Worm (Caenorhabditis elegans) whole organism, L4 larva: ENCODE results near the gene gba-2.

Experiments used
- F10B5.3 ChIP-seq: sonication (generic microtip); optimal IDR thresholded peaks from 2 replicates; lab custom pipeline; 2016; ENCODE audit warnings: mild to moderate bottlenecking, missing genetic modification characterization, missing compliant biosample characterization
- F26F4.8 ChIP-seq: fragments of 200-800 bp; sonication (Bioruptor generic); conservative IDR thresholded peaks from 2 replicates; pipeline ENCODE4 v1.3.6; 2022; ENCODE audit warnings: missing genetic modification characterization, missing compliant biosample characterization
- F37D6.2 ChIP-seq: sonication (generic microtip); optimal IDR thresholded peaks from 2 replicates; lab custom pipeline; 2016; ENCODE audit warnings: mild to moderate bottlenecking, missing genetic modification characterization, missing compliant biosample characterization
- F44E2.7 ChIP-seq: fragments of 200-800 bp; sonication (Bioruptor generic); IDR thresholded peaks from 2 replicates; pipeline ENCODE4 v2.1.2; 2022; ENCODE audit warnings: missing genetic modification characterization, missing compliant biosample characterization
- F49E8.2 ChIP-seq: sonication (generic microtip); optimal IDR thresholded peaks from 2 replicates; lab custom pipeline; 2016; ENCODE audit warnings: missing compliant biosample characterization, mild to moderate bottlenecking, missing genetic modification characterization, borderline replicate concordance
- T20F7.1 ChIP-seq: fragments of 200-800 bp; sonication (Bioruptor generic); optimal IDR thresholded peaks from 2 replicates; lab custom pipeline; 2018; ENCODE audit warnings: mild to moderate bottlenecking, missing genetic modification characterization, missing compliant biosample characterization
- ZK337.2 ChIP-seq: fragments of 200-800 bp; sonication (Bioruptor generic); IDR thresholded peaks from 2 replicates; pipeline ENCODE4 v1.3.6; 2022; ENCODE audit warnings: missing genetic modification reagents, missing genetic modification characterization, missing compliant biosample characterization
- ZK546.5 ChIP-seq, 2 experiments: sonication (generic microtip); optimal IDR thresholded peaks; 2 replicates each; lab custom pipeline; 2017; ENCODE audit warnings: missing biosample characterization in 2 of 2, missing genetic modification characterization in 2 of 2
- aha-1 ChIP-seq: fragments of 150-350 bp; peaks from one replicate; lab custom pipeline; 2014; ENCODE audit warnings: missing biosample characterization, missing genetic modification characterization
- ama-1 ChIP-seq: fragments of 150-350 bp; optimal IDR thresholded peaks from 2 replicates; lab custom pipeline; 2014; ENCODE audit warnings: inconsistent platforms, mixed read lengths
- ceh-28 ChIP-seq: fragments of 150-350 bp; optimal IDR thresholded peaks from 2 replicates; lab custom pipeline; 2014; ENCODE audit warnings: missing biosample characterization, missing genetic modification reagents, missing genetic modification characterization
- ceh-44 ChIP-seq: fragments of 200-800 bp; sonication (Bioruptor generic); IDR thresholded peaks from 2 replicates; pipeline ENCODE4 v1.3.6; 2022; ENCODE audit warnings: missing genetic modification reagents, missing genetic modification characterization, missing compliant biosample characterization
- cey-2 ChIP-seq: sonication (generic microtip); optimal IDR thresholded peaks from 3 replicates; lab custom pipeline; 2017; ENCODE audit warnings: missing genetic modification characterization, mild to moderate bottlenecking, missing compliant biosample characterization, antibody characterized with exemption, borderline replicate concordance; ENCODE audit not compliant: insufficient read depth
- ctbp-1 ChIP-seq: fragments of 200-800 bp; sonication (Bioruptor generic); IDR thresholded peaks from 2 replicates; pipeline ENCODE4 v1.3.6; 2022; ENCODE audit warnings: missing genetic modification reagents, missing genetic modification characterization, missing compliant biosample characterization
- daf-12 ChIP-seq: fragments of 150-350 bp; optimal IDR thresholded peaks from 2 replicates; lab custom pipeline; 2014; ENCODE audit warnings: missing biosample characterization, missing genetic modification reagents, missing genetic modification characterization
- daf-16 ChIP-seq, 3 experiments: sonication (generic microtip); optimal IDR thresholded peaks; 2 replicates each; lab custom pipeline; 2016 to 2017; ENCODE audit warnings: missing genetic modification characterization in 3 of 3, missing genetic modification reagents in 3 of 3, mild to moderate bottlenecking in 2 of 3, missing compliant biosample characterization in 2 of 3, missing biosample characterization in 1 of 3, moderate library complexity in 1 of 3
- daf-8 ChIP-seq: fragments of 200-800 bp; sonication (Bioruptor generic); IDR thresholded peaks from 2 replicates; pipeline ENCODE4 v1.3.6; 2022; ENCODE audit warnings: missing genetic modification characterization, missing compliant biosample characterization
- dmd-6 ChIP-seq: fragments of 200-800 bp; sonication (Bioruptor generic); IDR thresholded peaks from 2 replicates; pipeline ENCODE4 v1.3.6; 2022; ENCODE audit warnings: missing genetic modification reagents, missing genetic modification characterization, missing compliant biosample characterization
- dmd-8 ChIP-seq: fragments of 200-800 bp; sonication (Bioruptor generic); IDR thresholded peaks from 2 replicates; pipeline ENCODE4 v1.3.6; 2022; ENCODE audit warnings: missing genetic modification characterization, missing compliant biosample characterization
- dmd-9 ChIP-seq: fragments of 200-800 bp; sonication (Bioruptor generic); IDR thresholded peaks from 2 replicates; pipeline ENCODE4 v1.3.6; 2022; ENCODE audit warnings: missing genetic modification reagents, missing genetic modification characterization, missing compliant biosample characterization
- dpl-1 ChIP-seq: fragments of 150-350 bp; optimal IDR thresholded peaks from 2 replicates; lab custom pipeline; 2014; ENCODE audit warnings: missing biosample characterization, missing genetic modification reagents, missing genetic modification characterization
- egl-27 ChIP-seq: sonication (generic microtip); optimal IDR thresholded peaks from 3 replicates; lab custom pipeline; 2017; ENCODE audit warnings: missing biosample characterization, missing genetic modification reagents, missing genetic modification characterization
- hlh-11 ChIP-seq: fragments of 200-800 bp; sonication (Bioruptor generic); optimal IDR thresholded peaks from 2 replicates; lab custom pipeline; 2018; ENCODE audit warnings: mild to moderate bottlenecking, missing genetic modification characterization, missing compliant biosample characterization
- hmg-1.1 ChIP-seq: fragments of 200-800 bp; sonication (Bioruptor generic); IDR thresholded peaks from 2 replicates; pipeline ENCODE4 v1.3.6; 2022; ENCODE audit warnings: missing genetic modification reagents, missing genetic modification characterization, missing compliant biosample characterization
- lim-7 ChIP-seq: fragments of 200-800 bp; sonication (Bioruptor generic); IDR thresholded peaks from 2 replicates; pipeline ENCODE4 v1.3.6; 2022; ENCODE audit warnings: missing genetic modification characterization, missing compliant biosample characterization
- lin-1 ChIP-seq: fragments of 200-800 bp; sonication (Bioruptor generic); IDR thresholded peaks from 2 replicates; pipeline ENCODE4 v1.3.6; 2022; ENCODE audit warnings: missing genetic modification reagents, missing genetic modification characterization, missing compliant biosample characterization
- lin-15B ChIP-seq: fragments of 150-350 bp; sonication (generic microtip); optimal IDR thresholded peaks from 3 replicates; lab custom pipeline; 2014; ENCODE audit warnings: missing biosample characterization, missing genetic modification characterization
- lin-38 ChIP-seq: fragments of 200-800 bp; sonication (Bioruptor generic); IDR thresholded peaks from 2 replicates; pipeline ENCODE4 v1.3.6; 2022; ENCODE audit warnings: missing genetic modification reagents, missing genetic modification characterization, missing compliant biosample characterization
- lir-3 ChIP-seq: sonication (generic microtip); optimal IDR thresholded peaks from 2 replicates; lab custom pipeline; 2016; ENCODE audit warnings: mild to moderate bottlenecking, missing genetic modification characterization, missing compliant biosample characterization
- madf-9 ChIP-seq: fragments of 200-800 bp; sonication (Bioruptor generic); conservative IDR thresholded peaks from 2 replicates; pipeline ENCODE4 v1.3.6; 2022; ENCODE audit warnings: missing genetic modification reagents, missing genetic modification characterization, missing compliant biosample characterization
- mep-1 ChIP-seq: fragments of 150-350 bp; sonication (generic microtip); optimal IDR thresholded peaks from 3 replicates; lab custom pipeline; 2014; ENCODE audit warnings: missing biosample characterization, missing genetic modification characterization
- mes-2 ChIP-seq: sonication (generic microtip); optimal IDR thresholded peaks from 2 replicates; lab custom pipeline; 2016; ENCODE audit warnings: missing genotype, mild to moderate bottlenecking, missing genetic modification characterization, missing compliant biosample characterization; ENCODE audit not compliant: poor library complexity, severe bottlenecking
- mxl-2 ChIP-seq: fragments of 200-800 bp; sonication (Bioruptor generic); conservative IDR thresholded peaks from 2 replicates; pipeline ENCODE4 v1.3.6; 2022; ENCODE audit warnings: missing genetic modification reagents, missing genetic modification characterization, missing compliant biosample characterization
- nhr-10 ChIP-seq: fragments of 150-350 bp; optimal IDR thresholded peaks from 2 replicates; lab custom pipeline; 2014; ENCODE audit warnings: missing biosample characterization, missing genetic modification characterization
- nhr-111 ChIP-seq: fragments of 200-800 bp; sonication (Bioruptor generic); optimal IDR thresholded peaks from 2 replicates; lab custom pipeline; 2018; ENCODE audit warnings: mild to moderate bottlenecking, missing genetic modification characterization, missing compliant biosample characterization
- nhr-237 ChIP-seq: sonication (generic microtip); optimal IDR thresholded peaks from 2 replicates; lab custom pipeline; 2017; ENCODE audit warnings: missing biosample characterization, missing genetic modification characterization
- nhr-25 ChIP-seq: sonication (generic microtip); optimal IDR thresholded peaks from 2 replicates; lab custom pipeline; 2017; ENCODE audit warnings: missing genetic modification characterization, mild to moderate bottlenecking, missing compliant biosample characterization, antibody characterized with exemption, moderate library complexity, borderline replicate concordance; ENCODE audit not compliant: insufficient read depth
- nhr-41 ChIP-seq: fragments of 200-800 bp; sonication (Bioruptor generic); IDR thresholded peaks from 2 replicates; pipeline ENCODE4 v1.3.6; 2022; ENCODE audit warnings: missing genetic modification reagents, missing genetic modification characterization, missing compliant biosample characterization
- nhr-48 ChIP-seq: sonication (generic microtip); optimal IDR thresholded peaks from 2 replicates; lab custom pipeline; 2016; ENCODE audit warnings: mild to moderate bottlenecking, missing genetic modification characterization, missing compliant biosample characterization
- nhr-76 ChIP-seq: fragments of 150-350 bp; optimal IDR thresholded peaks from 2 replicates; lab custom pipeline; 2014; ENCODE audit warnings: missing biosample characterization, missing genetic modification characterization
- nhr-77 ChIP-seq: fragments of 150-350 bp; optimal IDR thresholded peaks from 2 replicates; lab custom pipeline; 2014; ENCODE audit warnings: missing biosample characterization, missing genetic modification characterization
- pha-4 ChIP-seq, 2 experiments: fragments of 150-350 bp in 1 of 2; fragments of 200-800 bp in 1 of 2; sonication (Bioruptor generic) in 1 of 2; IDR thresholded peaks in 1 of 2; optimal IDR thresholded peaks in 1 of 2; 2 replicates each; pipeline versions ENCODE4 v1.3.6 to Lab custom; 2014 to 2022; ENCODE audit warnings: missing genetic modification characterization in 2 of 2, missing genetic modification reagents in 2 of 2, missing biosample characterization in 1 of 2, missing compliant biosample characterization in 1 of 2
- php-3 ChIP-seq: fragments of 200-800 bp; sonication (Bioruptor generic); IDR thresholded peaks from 2 replicates; pipeline ENCODE4 v1.3.6; 2022; ENCODE audit warnings: missing genetic modification reagents, missing genetic modification characterization, missing compliant biosample characterization
- rbr-2 ChIP-seq: sonication (generic microtip); optimal IDR thresholded peaks from 2 replicates; lab custom pipeline; 2016; ENCODE audit warnings: missing genotype, missing genetic modification characterization, missing compliant biosample characterization
- sdz-12 ChIP-seq: fragments of 200-800 bp; sonication (Bioruptor generic); optimal IDR thresholded peaks from 2 replicates; lab custom pipeline; 2018; ENCODE audit warnings: mild to moderate bottlenecking, missing genetic modification characterization, missing compliant biosample characterization
- set-16 ChIP-seq: fragments of 200-800 bp; sonication (Bioruptor generic); IDR thresholded peaks from 2 replicates; pipeline ENCODE4 v1.3.6; 2022; ENCODE audit warnings: missing genetic modification reagents, missing genetic modification characterization, missing compliant biosample characterization
- snpc-1.2 ChIP-seq: fragments of 200-800 bp; sonication (Bioruptor generic); IDR thresholded peaks from 2 replicates; pipeline ENCODE4 v1.3.6; 2022; ENCODE audit warnings: missing genetic modification reagents, missing genetic modification characterization, missing compliant biosample characterization
- tag-97 ChIP-seq: fragments of 200-800 bp; sonication (Bioruptor generic); IDR thresholded peaks from 2 replicates; pipeline ENCODE4 v1.3.6; 2022; ENCODE audit warnings: missing genetic modification characterization, missing compliant biosample characterization
- unc-130 ChIP-seq: sonication (generic microtip); optimal IDR thresholded peaks from 2 replicates; lab custom pipeline; 2016; ENCODE audit warnings: missing genetic modification reagents, missing genetic modification characterization, missing compliant biosample characterization
- vab-7 ChIP-seq: fragments of 200-800 bp; sonication (Bioruptor generic); IDR thresholded peaks from 2 replicates; pipeline ENCODE4 v1.3.6; 2022; ENCODE audit warnings: missing genetic modification reagents, missing genetic modification characterization, missing compliant biosample characterization
- zip-11 ChIP-seq: fragments of 200-800 bp; sonication (Bioruptor generic); IDR thresholded peaks from 2 replicates; pipeline ENCODE4 v1.3.6; 2022; ENCODE audit warnings: missing genetic modification characterization, missing compliant biosample characterization

gba-2 gene

ce11 chrII:2219880-2220279, 33.6 kb upstream of the gba-2 start, which contains the start of gene Y59C2A.3:
Gene Y59C2A.3, minus strand, starts transcription at chrII:2219921.
- TF ChIP-seq nhr-25 (no peak), nhr-237 (no peak), madf-9 (GFP tag; lab: Robert Waterston, UW) (no peak), dpl-1 (GFP tag; lab: Kevin White, UChicago) (peak; percentile 19), ceh-44 (no peak), lin-1 (no peak), daf-12 (tag; lab: Kevin White, UChicago) (no peak), mxl-2 (GFP tag; lab: Robert Waterston, UW) (no peak), lin-38 (peak; percentile 77), ctbp-1 (GFP tag; lab: Robert Waterston, UW) (no peak), mes-2 (tag; lab: Kevin White, UChicago) (peak; percentile 72), sdz-12 (GFP tag; lab: Kevin White, UChicago) (no peak), pha-4 (GFP tag; IDR thresholded peaks at IDR 0.05; lab: Robert Waterston, UW) (no peak), pha-4 (tag; optimal IDR thresholded peaks at IDR 0.05; lab: Kevin White, UChicago) (no peak), cey-2 (no peak), F10B5.3 (tag; lab: Kevin White, UChicago) (no peak), aha-1 (tag; lab: Kevin White, UChicago) (peak; percentile 58), rbr-2 (tag; lab: Kevin White, UChicago) (peak; percentile 65), F44E2.7 (GFP tag; lab: Robert Waterston, UW) (no peak), F37D6.2 (tag; lab: Kevin White, UChicago) (no peak), nhr-77 (no peak), nhr-111 (GFP tag; lab: Kevin White, UChicago) (no peak), nhr-10 (tag; lab: Kevin White, UChicago) (no peak), daf-8 (GFP tag; lab: Robert Waterston, UW) (no peak), tag-97 (GFP tag; lab: Robert Waterston, UW) (no peak), vab-7 (GFP tag; lab: Robert Waterston, UW) (no peak), ZK546.5 (tag; optimal IDR thresholded peaks at IDR 0.05; lab: Kevin White, UChicago) (no peak), php-3 (GFP tag; lab: Robert Waterston, UW) (no peak), set-16 (GFP tag; lab: Robert Waterston, UW) (peak; percentile 80), dmd-9 (no peak), dmd-8 (GFP tag; lab: Robert Waterston, UW) (no peak), lin-15B (tag; lab: Kevin White, UChicago) (no peak), T20F7.1 (GFP tag; lab: Kevin White, UChicago) (no peak), nhr-48 (tag; lab: Kevin White, UChicago) (no peak), hmg-1.1 (GFP tag; lab: Robert Waterston, UW) (0 out of 2 replicates have a peak, but pooled peaks have one; percentile 18), lim-7 (GFP tag; lab: Robert Waterston, UW) (no peak), nhr-41 (no peak), unc-130 (no peak), mep-1 (peak; percentile 50), dmd-6 (GFP tag; lab: Robert Waterston, UW) (no peak), zip-11 (GFP tag; lab: Robert Waterston, UW) (no peak), snpc-1.2 (GFP tag; lab: Robert Waterston, UW) (no peak), lir-3 (tag; lab: Kevin White, UChicago) (no peak), daf-16 (GFP tag; optimal IDR thresholded peaks at IDR 0.05; lab: Kevin White, UChicago) (no peak), daf-16 (tag; optimal IDR thresholded peaks at IDR 0.05; lab: Kevin White, UChicago) (no peak), ama-1 (lab: Kevin White, UChicago) (no peak), ZK337.2 (GFP tag; lab: Robert Waterston, UW) (no peak), ceh-28 (tag; lab: Kevin White, UChicago) (no peak), F49E8.2 (tag; lab: Kevin White, UChicago) (no peak), egl-27 (tag; lab: Kevin White, UChicago) (no peak), F26F4.8 (GFP tag; lab: Robert Waterston, UW) (no peak), hlh-11 (tag; lab: Kevin White, UChicago) (peak; percentile 17), nhr-76 (no peak)
